Fruit fly (Drosophila melanogaster) whole organism, embryonic: ENCODE results near the gene CG31287.

ENCODE experiments used
- Atf-2 ChIP-seq: fragments of 200-800 bp; sonication (Bioruptor generic); optimal IDR thresholded peaks from 2 replicates; lab custom pipeline; 2016; ENCODE audit warnings: missing biosample characterization, missing genetic modification characterization
- Atf6 ChIP-seq: fragments of 200-800 bp; sonication (Bioruptor generic); IDR thresholded peaks from 2 replicates; pipeline ENCODE4 v1.3.6; 2022; ENCODE audit warnings: missing biosample characterization, missing genetic modification characterization
- B-H2 ChIP-seq: fragments of 200-800 bp; sonication (Bioruptor generic); optimal IDR thresholded peaks from 2 replicates; lab custom pipeline; 2018; ENCODE audit warnings: missing biosample characterization, mild to moderate bottlenecking, missing genetic modification characterization
- Bdp1 ChIP-seq: fragments of 200-800 bp; sonication (Bioruptor generic); optimal IDR thresholded peaks from 3 replicates; lab custom pipeline; 2016; ENCODE audit warnings: missing biosample characterization, missing genetic modification characterization
- CG1024 ChIP-seq: fragments of 200-800 bp; sonication (Bioruptor generic); IDR thresholded peaks from 2 replicates; pipeline ENCODE4 v1.3.6; 2022; ENCODE audit warnings: missing biosample characterization, missing genetic modification characterization
- CG10462 ChIP-seq: fragments of 200-800 bp; sonication (Bioruptor generic); optimal IDR thresholded peaks from 2 replicates; lab custom pipeline; 2016; ENCODE audit warnings: missing biosample characterization, missing genetic modification characterization
- CG13123 ChIP-seq: fragments of 200-800 bp; sonication (Bioruptor generic); optimal IDR thresholded peaks from 2 replicates; lab custom pipeline; 2016; ENCODE audit warnings: missing biosample characterization, missing genetic modification characterization
- CG13296 ChIP-seq: fragments of 200-800 bp; sonication (Bioruptor generic); optimal IDR thresholded peaks from 3 replicates; lab custom pipeline; 2018; ENCODE audit warnings: missing biosample characterization, mild to moderate bottlenecking, missing genetic modification characterization
- CG15479 ChIP-seq: fragments of 200-800 bp; sonication (Bioruptor generic); optimal IDR thresholded peaks from 3 replicates; lab custom pipeline; 2019; ENCODE audit warnings: missing biosample characterization, mild to moderate bottlenecking, missing genetic modification characterization, moderate library complexity
- CG15696 ChIP-seq: fragments of 200-800 bp; sonication (Bioruptor generic); optimal IDR thresholded peaks from 2 replicates; lab custom pipeline; 2019; ENCODE audit warnings: missing biosample characterization, mild to moderate bottlenecking, missing genetic modification characterization, moderate library complexity
- CG17385 ChIP-seq: fragments of 200-800 bp; sonication (Bioruptor generic); optimal IDR thresholded peaks from 3 replicates; lab custom pipeline; 2018; ENCODE audit warnings: missing biosample characterization, mild to moderate bottlenecking, missing genetic modification characterization
- CG2202 ChIP-seq: fragments of 200-800 bp; sonication (Bioruptor generic); optimal IDR thresholded peaks from 2 replicates; lab custom pipeline; 2018; ENCODE audit warnings: missing biosample characterization, mild to moderate bottlenecking, missing genetic modification characterization
- CG2889 ChIP-seq: fragments of 200-800 bp; sonication (Bioruptor generic); IDR thresholded peaks from 3 replicates; pipeline ENCODE4 v1.3.6; 2022; ENCODE audit warnings: missing biosample characterization, missing genetic modification characterization
- CG32767 ChIP-seq: fragments of 200-800 bp; sonication (Bioruptor generic); IDR thresholded peaks from 2 replicates; pipeline ENCODE4 v1.3.6; 2022; ENCODE audit warnings: missing biosample characterization, missing genetic modification characterization
- CG3281 ChIP-seq: fragments of 200-800 bp; sonication (Bioruptor generic); optimal IDR thresholded peaks from 3 replicates; lab custom pipeline; 2017; ENCODE audit warnings: missing biosample characterization, mild to moderate bottlenecking, missing genetic modification characterization
- CG3726 ChIP-seq: fragments of 200-800 bp; sonication (Bioruptor generic); IDR thresholded peaks from 3 replicates; pipeline ENCODE4, ENCODE4 v1.3.6; 2022; ENCODE audit warnings: missing biosample characterization, missing genetic modification characterization
- CG3995 ChIP-seq: fragments of 200-800 bp; sonication (Bioruptor generic); optimal IDR thresholded peaks from 3 replicates; lab custom pipeline; 2016; ENCODE audit warnings: missing biosample characterization, missing genetic modification characterization
- CG6689 ChIP-seq: fragments of 200-800 bp; sonication (Bioruptor generic); IDR thresholded peaks from 2 replicates; pipeline ENCODE4 v1.3.6; 2022; ENCODE audit warnings: missing biosample characterization, missing genetic modification characterization
- CG8388 ChIP-seq: fragments of 200-800 bp; sonication (Bioruptor generic); optimal IDR thresholded peaks from 2 replicates; lab custom pipeline; 2019; ENCODE audit warnings: missing biosample characterization, mild to moderate bottlenecking, missing genetic modification characterization, moderate library complexity
- CG8944 ChIP-seq: fragments of 200-800 bp; sonication (Bioruptor generic); optimal IDR thresholded peaks from 3 replicates; lab custom pipeline; 2016; ENCODE audit warnings: missing biosample characterization, missing genetic modification characterization
- CG9817 ChIP-seq: fragments of 200-800 bp; sonication (Bioruptor generic); optimal IDR thresholded peaks from 2 replicates; lab custom pipeline; 2018; ENCODE audit warnings: missing biosample characterization, mild to moderate bottlenecking, missing genetic modification characterization, moderate library complexity
- Doc2 ChIP-seq: fragments of 200-800 bp; sonication (Bioruptor generic); IDR thresholded peaks from 2 replicates; pipeline ENCODE4 v1.3.6; 2022; ENCODE audit warnings: missing biosample characterization, missing genetic modification characterization
- Drgx ChIP-seq: fragments of 200-800 bp; sonication (Bioruptor generic); IDR thresholded peaks from 2 replicates; pipeline ENCODE4 v1.3.6; 2022; ENCODE audit warnings: missing biosample characterization, missing genetic modification characterization
- GATAe ChIP-seq: fragments of 200-800 bp; sonication (Bioruptor generic); conservative IDR thresholded peaks from 2 replicates; pipeline ENCODE4 v1.3.6; 2022; ENCODE audit warnings: missing biosample characterization, missing genetic modification characterization
- HHEX ChIP-seq: fragments of 200-800 bp; sonication (Bioruptor generic); optimal IDR thresholded peaks from 3 replicates; lab custom pipeline; 2017; ENCODE audit warnings: missing biosample characterization, mild to moderate bottlenecking, missing genetic modification characterization, missing genetic modification reagents
- Hr78 ChIP-seq, 2 experiments: fragments of 200-800 bp in 1 of 2; fragments of >200 bp in 1 of 2; sonication (Bioruptor generic) in 1 of 2; optimal IDR thresholded peaks; 2 replicates each; lab custom pipeline; 2017 to 2019; ENCODE audit warnings: missing biosample characterization in 2 of 2, missing genetic modification characterization in 2 of 2, mild to moderate bottlenecking in 1 of 2, moderate library complexity in 1 of 2
- Jarid2 ChIP-seq: fragments of 200-800 bp; sonication (Bioruptor generic); optimal IDR thresholded peaks from 3 replicates; lab custom pipeline; 2017; ENCODE audit warnings: mild to moderate bottlenecking, missing biosample characterization, missing genetic modification reagents, missing genetic modification characterization
- Mad ChIP-seq: fragments of 200-800 bp; sonication (Bioruptor generic); optimal IDR thresholded peaks from 2 replicates; lab custom pipeline; 2016; ENCODE audit warnings: missing biosample characterization, missing genetic modification characterization
- Meics ChIP-seq: fragments of 200-800 bp; sonication (Bioruptor generic); optimal IDR thresholded peaks from 2 replicates; lab custom pipeline; 2017; ENCODE audit warnings: missing biosample characterization, mild to moderate bottlenecking, missing genetic modification characterization
- Stat92E ChIP-seq, 3 experiments: fragments of >200 bp in 2 of 3; fragments of 200-800 bp in 1 of 3; sonication (Bioruptor generic) in 1 of 3; optimal IDR thresholded peaks; 2 replicates each; lab custom pipeline; 2017 to 2019; ENCODE audit warnings: missing biosample characterization in 3 of 3, missing genetic modification characterization in 3 of 3, mild to moderate bottlenecking in 1 of 3, moderate library complexity in 1 of 3
- TFAM ChIP-seq: fragments of 200-800 bp; sonication (Bioruptor generic); optimal IDR thresholded peaks from 2 replicates; lab custom pipeline; 2017; ENCODE audit warnings: missing biosample characterization, missing genetic modification characterization, inconsistent platforms
- Taf1 ChIP-seq: fragments of 200-800 bp; sonication (Bioruptor generic); IDR thresholded peaks from 2 replicates; pipeline ENCODE4 v1.3.6; 2022; ENCODE audit warnings: missing biosample characterization, missing genetic modification characterization
- Xbp1 ChIP-seq: fragments of 200-800 bp; sonication (Bioruptor generic); optimal IDR thresholded peaks from 3 replicates; lab custom pipeline; 2016; ENCODE audit warnings: missing biosample characterization, mild to moderate bottlenecking, missing genetic modification characterization
- al ChIP-seq: fragments of 200-800 bp; sonication (Bioruptor generic); IDR thresholded peaks from 2 replicates; pipeline ENCODE4 v1.3.6; 2022; ENCODE audit warnings: missing biosample characterization, missing genetic modification characterization
- bsh ChIP-seq, 2 experiments: fragments of 200-800 bp; sonication (Bioruptor generic); optimal IDR thresholded peaks; 2 replicates each; lab custom pipeline; 2017 to 2018; ENCODE audit warnings: mild to moderate bottlenecking in 2 of 2, missing biosample characterization in 2 of 2, missing genetic modification characterization in 2 of 2, moderate library complexity in 1 of 2
- cad ChIP-seq: fragments of >200 bp; optimal IDR thresholded peaks from 2 replicates; lab custom pipeline; 2017; ENCODE audit warnings: missing biosample characterization, missing genetic modification characterization
- crc ChIP-seq: fragments of 200-800 bp; sonication (Bioruptor generic); optimal IDR thresholded peaks from 2 replicates; lab custom pipeline; 2016; ENCODE audit warnings: missing biosample characterization, missing genetic modification characterization
- croc ChIP-seq: fragments of 200-800 bp; sonication (Bioruptor generic); conservative IDR thresholded peaks from 3 replicates; pipeline ENCODE4 v1.3.6; 2022; ENCODE audit warnings: missing biosample characterization, missing genetic modification characterization
- gt ChIP-seq: fragments of 200-800 bp; sonication (Bioruptor generic); IDR thresholded peaks from 2 replicates; pipeline ENCODE4 v1.3.6; 2022; ENCODE audit warnings: missing biosample characterization, missing genetic modification characterization
- kni ChIP-seq: fragments of 200-800 bp; sonication (Bioruptor generic); optimal IDR thresholded peaks from 3 replicates; lab custom pipeline; 2017; ENCODE audit warnings: mild to moderate bottlenecking, missing biosample characterization, missing genetic modification reagents, missing genetic modification characterization
- lov ChIP-seq, 2 experiments: fragments of 200-800 bp in 1 of 2; fragments of >200 bp in 1 of 2; sonication (Bioruptor generic) in 1 of 2; IDR thresholded peaks in 1 of 2; optimal IDR thresholded peaks in 1 of 2; 2 replicates in 1 of 2; 3 replicates in 1 of 2; pipeline versions ENCODE4 v1.3.6 to Lab custom; 2017 to 2022; ENCODE audit warnings: missing biosample characterization in 1 of 2, missing genetic modification characterization in 1 of 2
- mirr ChIP-seq: fragments of 200-800 bp; sonication (Bioruptor generic); optimal IDR thresholded peaks from 3 replicates; lab custom pipeline; 2018; ENCODE audit warnings: missing biosample characterization, mild to moderate bottlenecking, missing genetic modification characterization
- nom ChIP-seq: fragments of 200-800 bp; sonication (Bioruptor generic); optimal IDR thresholded peaks from 2 replicates; lab custom pipeline; 2017; ENCODE audit warnings: missing biosample characterization, missing genetic modification characterization, mild to moderate bottlenecking, moderate library complexity, missing genetic modification reagents
- sens ChIP-seq: fragments of 200-800 bp; sonication (Bioruptor generic); peaks from one replicate; lab custom pipeline; 2016; ENCODE audit warnings: missing biosample characterization, missing genetic modification characterization
- slbo ChIP-seq: fragments of 200-800 bp; sonication (Bioruptor generic); IDR thresholded peaks from 2 replicates; pipeline ENCODE4 v1.3.6; 2022; ENCODE audit warnings: missing biosample characterization, missing genetic modification characterization
- sob ChIP-seq: fragments of 200-800 bp; sonication (Bioruptor generic); IDR thresholded peaks from 2 replicates; pipeline ENCODE4 v1.3.6; 2022; ENCODE audit warnings: missing biosample characterization, missing genetic modification characterization
- sug ChIP-seq: fragments of 200-800 bp; optimal IDR thresholded peaks from 2 replicates; lab custom pipeline; 2019; ENCODE audit warnings: missing biosample characterization, mild to moderate bottlenecking, missing genetic modification characterization, moderate library complexity
- tgo ChIP-seq: fragments of 200-800 bp; sonication (Bioruptor generic); IDR thresholded peaks from 3 replicates; pipeline ENCODE4 v1.3.6; 2022; ENCODE audit warnings: missing biosample characterization, missing genetic modification characterization
- tna ChIP-seq: fragments of 200-800 bp; sonication (Bioruptor generic); IDR thresholded peaks from 2 replicates; pipeline ENCODE4 v1.3.6; 2022; ENCODE audit warnings: missing biosample characterization, missing genetic modification characterization; ENCODE audit not compliant: partially characterized antibody

Gene CG31287

dm6 chr3R:16224415-16225165 is 21.4 kb downstream of the CG31287 start (continued):
- TF ChIP-seq sob (no peak), slbo (GFP tag; lab: Robert Waterston, UW) (no peak), CG17385 (GFP tag; lab: Kevin White, UChicago) (peak; percentile 97), crc (GFP tag; lab: Kevin White, UChicago) (peak; percentile 95), Meics (GFP tag; lab: Kevin White, UChicago) (peak; percentile 98), Doc2 (GFP tag; lab: Robert Waterston, UW) (no peak), CG8944 (GFP tag; lab: Kevin White, UChicago) (peak; percentile 97), nom (GFP tag; lab: Kevin White, UChicago) (peak; percentile 93), GATAe (GFP tag; lab: Robert Waterston, UW) (no peak), CG2889 (GFP tag; lab: Robert Waterston, UW) (no peak), CG8388 (GFP tag; lab: Kevin White, UChicago) (peak; percentile 98), cad (GFP tag; lab: Kevin White, UChicago) (no peak), kni (peak; percentile 81), mirr (GFP tag; lab: Kevin White, UChicago) (peak; percentile 54), CG3726 (GFP tag; lab: Robert Waterston, UW) (no peak), Mad (GFP tag; lab: Kevin White, UChicago) (peak; percentile 93), sug (tag; lab: Kevin White, UChicago) (peak; percentile 85), tna (GFP tag; lab: Robert Waterston, UW) (no peak), bsh (GFP tag; optimal IDR thresholded peaks at IDR 0.05; lab: Kevin White, UChicago) (peak; percentile 91 to 99), al (GFP tag; lab: Robert Waterston, UW) (no peak), croc (peak; percentile 97), CG13296 (peak; percentile 98), CG10462 (GFP tag; lab: Kevin White, UChicago) (peak; percentile 95), Jarid2 (GFP tag; lab: Kevin White, UChicago) (peak; percentile 76), Hr78 (GFP tag; optimal IDR thresholded peaks at IDR 0.05; lab: Kevin White, UChicago) (peak in 1 of 2 experiments; percentile 93), Drgx (GFP tag; lab: Robert Waterston, UW) (no peak), sens (GFP tag; lab: Kevin White, UChicago) (peak; percentile 100), CG9817 (tag; lab: Kevin White, UChicago) (peak; percentile 93), gt (GFP tag; lab: Robert Waterston, UW) (no peak), TFAM (peak; percentile 86), Atf-2 (GFP tag; lab: Kevin White, UChicago) (peak; percentile 96), Atf6 (GFP tag; lab: Robert Waterston, UW) (no peak), B-H2 (peak; percentile 76), HHEX (GFP tag; lab: Kevin White, UChicago) (peak; percentile 97), Xbp1 (GFP tag; lab: Kevin White, UChicago) (peak; percentile 96), CG3281 (peak; percentile 96), CG15479 (GFP tag; lab: Kevin White, UChicago) (no peak), Bdp1 (GFP tag; lab: Kevin White, UChicago) (peak; percentile 88), Stat92E (GFP tag; optimal IDR thresholded peaks at IDR 0.05; lab: Kevin White, UChicago) (peak in 1 of 3 experiments; percentile 99), tgo (GFP tag; lab: Robert Waterston, UW) (no peak), CG13123 (GFP tag; lab: Kevin White, UChicago) (peak; percentile 95), lov (optimal IDR thresholded peaks at IDR 0.05; lab: Kevin White, UChicago) (no peak), lov (GFP tag; IDR thresholded peaks at IDR 0.05; lab: Robert Waterston, UW) (no peak), CG32767 (no peak), CG3995 (peak; percentile 60), CG6689 (GFP tag; lab: Robert Waterston, UW) (no peak), CG2202 (tag; lab: Kevin White, UChicago) (peak; percentile 97), CG1024 (GFP tag; lab: Robert Waterston, UW) (no peak), CG15696 (peak; percentile 78), Taf1 (GFP tag; lab: Robert Waterston, UW) (no peak)
